Fruit fly (Drosophila melanogaster) whole organism, prepupa: ENCODE measurements around the gene Pi3K21B.
A peak's percentile ranks its signal among the peaks of the same experiment; 100 is the strongest.

Experiments used
- Blimp-1 ChIP-seq: fragments of 200-800 bp; sonication (Bioruptor generic); optimal IDR thresholded peaks from 3 replicates; lab custom pipeline; 2017; ENCODE audit warnings: missing biosample characterization, missing genetic modification characterization, mild to moderate bottlenecking, moderate library complexity, missing genetic modification reagents
- CG10631 ChIP-seq: fragments of 200-800 bp; sonication (Bioruptor generic); optimal IDR thresholded peaks from 2 replicates; lab custom pipeline; 2016; ENCODE audit warnings: missing biosample characterization, missing genetic modification characterization
- CG10669 ChIP-seq: fragments of 200-800 bp; sonication (Bioruptor generic); optimal IDR thresholded peaks from 3 replicates; lab custom pipeline; 2018; ENCODE audit warnings: missing biosample characterization, mild to moderate bottlenecking, missing genetic modification characterization, moderate library complexity
- CG11294 ChIP-seq: fragments of 200-800 bp; sonication (Bioruptor generic); IDR thresholded peaks from 2 replicates; pipeline ENCODE4 v1.3.6; 2022; ENCODE audit warnings: missing biosample characterization, missing genetic modification characterization
- CG11902 ChIP-seq: fragments of 200-800 bp; sonication (Bioruptor generic); optimal IDR thresholded peaks from 3 replicates; lab custom pipeline; 2016; ENCODE audit warnings: missing biosample characterization, missing genetic modification characterization
- CG15336 ChIP-seq: fragments of 200-800 bp; sonication (Bioruptor generic); IDR thresholded peaks from 2 replicates; pipeline ENCODE4 v1.3.6; 2022; ENCODE audit warnings: missing biosample characterization, missing genetic modification characterization
- CG1621 ChIP-seq: fragments of 200-800 bp; sonication (Bioruptor generic); optimal IDR thresholded peaks from 3 replicates; lab custom pipeline; 2018; ENCODE audit warnings: missing biosample characterization, mild to moderate bottlenecking, missing genetic modification characterization
- CG16779 ChIP-seq: fragments of 200-800 bp; sonication (Bioruptor generic); optimal IDR thresholded peaks from 3 replicates; lab custom pipeline; 2017; ENCODE audit warnings: missing biosample characterization, mild to moderate bottlenecking, missing genetic modification characterization
- CG3032 ChIP-seq: fragments of 200-800 bp; optimal IDR thresholded peaks from 2 replicates; lab custom pipeline; 2019; ENCODE audit warnings: missing biosample characterization, mild to moderate bottlenecking, missing genetic modification characterization, moderate library complexity
- CG31627 ChIP-seq: fragments of 200-800 bp; sonication (Bioruptor generic); optimal IDR thresholded peaks from 3 replicates; lab custom pipeline; 2016; ENCODE audit warnings: missing biosample characterization, missing genetic modification characterization
- CG32006 ChIP-seq: fragments of 200-800 bp; sonication (Bioruptor generic); optimal IDR thresholded peaks from 3 replicates; lab custom pipeline; 2017; ENCODE audit warnings: missing biosample characterization, mild to moderate bottlenecking, missing genetic modification characterization
- CG3919 ChIP-seq: fragments of 200-800 bp; sonication (Bioruptor generic); optimal IDR thresholded peaks from 3 replicates; lab custom pipeline; 2016; ENCODE audit warnings: missing biosample characterization, missing genetic modification characterization
- CG4318 ChIP-seq: fragments of 200-800 bp; sonication (Bioruptor generic); optimal IDR thresholded peaks from 3 replicates; lab custom pipeline; 2017; ENCODE audit warnings: missing biosample characterization, mild to moderate bottlenecking, missing genetic modification characterization
- CG6163 ChIP-seq: fragments of 200-800 bp; sonication (Bioruptor generic); IDR thresholded peaks from 3 replicates; pipeline ENCODE4 v1.3.6; 2022; ENCODE audit warnings: missing biosample characterization, missing genetic modification characterization
- CG6276 ChIP-seq: fragments of 200-800 bp; sonication (Bioruptor generic); optimal IDR thresholded peaks from 2 replicates; lab custom pipeline; 2017; ENCODE audit warnings: missing biosample characterization, mild to moderate bottlenecking, missing genetic modification characterization
- CG6792 ChIP-seq: fragments of 200-800 bp; sonication (Bioruptor generic); optimal IDR thresholded peaks from 3 replicates; lab custom pipeline; 2016; ENCODE audit warnings: missing biosample characterization, missing genetic modification characterization
- CG6808 ChIP-seq: fragments of 200-800 bp; sonication (Bioruptor generic); optimal IDR thresholded peaks from 3 replicates; lab custom pipeline; 2017; ENCODE audit warnings: missing biosample characterization, missing genetic modification characterization, mild to moderate bottlenecking, moderate library complexity, missing genetic modification reagents
- CG6854 ChIP-seq: fragments of 200-800 bp; sonication (Bioruptor generic); optimal IDR thresholded peaks from 2 replicates; lab custom pipeline; 2017; ENCODE audit warnings: missing biosample characterization, mild to moderate bottlenecking, missing genetic modification characterization
- CG7368 ChIP-seq: fragments of 200-800 bp; sonication (Bioruptor generic); optimal IDR thresholded peaks from 3 replicates; lab custom pipeline; 2016; ENCODE audit warnings: missing biosample characterization, missing genetic modification characterization
- CG8119 ChIP-seq: fragments of 200-800 bp; sonication (Bioruptor generic); IDR thresholded peaks from 3 replicates; pipeline ENCODE4 v1.3.6; 2022; ENCODE audit warnings: missing biosample characterization, missing genetic modification characterization
- CG8319 ChIP-seq: fragments of 200-800 bp; sonication (Bioruptor generic); optimal IDR thresholded peaks from 3 replicates; lab custom pipeline; 2016; ENCODE audit warnings: missing biosample characterization, missing genetic modification characterization
- CG9139 ChIP-seq: fragments of 200-800 bp; sonication (Bioruptor generic); optimal IDR thresholded peaks from 3 replicates; lab custom pipeline; 2017; ENCODE audit warnings: missing biosample characterization, mild to moderate bottlenecking, missing genetic modification characterization
- Eip75B ChIP-seq: fragments of 200-800 bp; sonication (Bioruptor generic); optimal IDR thresholded peaks from 3 replicates; lab custom pipeline; 2016; ENCODE audit warnings: missing biosample characterization, missing genetic modification characterization
- Eip78C ChIP-seq: fragments of 200-800 bp; sonication (Bioruptor generic); peaks from one replicate; lab custom pipeline; 2016; ENCODE audit warnings: missing biosample characterization, missing genetic modification characterization
- Eip93F ChIP-seq: fragments of 200-800 bp; sonication (Bioruptor generic); optimal IDR thresholded peaks from 2 replicates; lab custom pipeline; 2016; ENCODE audit warnings: missing biosample characterization, mild to moderate bottlenecking, missing genetic modification characterization
- Ets21C ChIP-seq: fragments of 200-800 bp; sonication (Bioruptor generic); optimal IDR thresholded peaks from 3 replicates; lab custom pipeline; 2016; ENCODE audit warnings: missing biosample characterization, missing genetic modification characterization
- Ets96B ChIP-seq: fragments of 200-800 bp; optimal IDR thresholded peaks from 2 replicates; lab custom pipeline; 2019; ENCODE audit warnings: missing biosample characterization, mild to moderate bottlenecking, missing genetic modification characterization, moderate library complexity
- Gug ChIP-seq: fragments of 200-800 bp; sonication (Bioruptor generic); IDR thresholded peaks from 2 replicates; pipeline ENCODE4 v1.3.6; 2022; ENCODE audit warnings: missing biosample characterization, missing genetic modification characterization
- Hr38 ChIP-seq: sonication (Bioruptor generic); optimal IDR thresholded peaks from 2 replicates; lab custom pipeline; 2016; ENCODE audit warnings: missing biosample characterization, missing genetic modification characterization
- Hr39 ChIP-seq: fragments of 200-800 bp; sonication (Bioruptor generic); optimal IDR thresholded peaks from 2 replicates; lab custom pipeline; 2016; ENCODE audit warnings: missing biosample characterization, missing genetic modification characterization
- OdsH ChIP-seq: fragments of 200-800 bp; sonication (Bioruptor generic); optimal IDR thresholded peaks from 3 replicates; lab custom pipeline; 2016; ENCODE audit warnings: missing biosample characterization, missing genetic modification characterization
- Sox102F ChIP-seq: fragments of 200-800 bp; sonication (Bioruptor generic); optimal IDR thresholded peaks from 2 replicates; lab custom pipeline; 2016; ENCODE audit warnings: missing biosample characterization, mild to moderate bottlenecking, missing genetic modification characterization
- Sox14 ChIP-seq: fragments of 200-800 bp; sonication (Bioruptor generic); optimal IDR thresholded peaks from 3 replicates; lab custom pipeline; 2016; ENCODE audit warnings: missing biosample characterization, missing genetic modification characterization
- acj6 ChIP-seq: fragments of 200-800 bp; sonication (Bioruptor generic); optimal IDR thresholded peaks from 3 replicates; lab custom pipeline; 2016; ENCODE audit warnings: missing biosample characterization, missing genetic modification characterization
- dac ChIP-seq: fragments of 200-800 bp; sonication (Bioruptor generic); optimal IDR thresholded peaks from 2 replicates; lab custom pipeline; 2017; ENCODE audit warnings: missing biosample characterization, mild to moderate bottlenecking, missing genetic modification characterization
- dsx ChIP-seq: fragments of 200-800 bp; optimal IDR thresholded peaks from 3 replicates; lab custom pipeline; 2019; ENCODE audit warnings: missing biosample characterization, mild to moderate bottlenecking, missing genetic modification characterization, moderate library complexity; ENCODE audit not compliant: poor library complexity, severe bottlenecking
- eg ChIP-seq: fragments of 200-800 bp; sonication (Bioruptor generic); IDR thresholded peaks from 3 replicates; pipeline ENCODE4 v1.3.6; 2022; ENCODE audit warnings: missing biosample characterization, missing genetic modification characterization
- esn ChIP-seq: fragments of 200-800 bp; sonication (Bioruptor generic); optimal IDR thresholded peaks from 2 replicates; lab custom pipeline; 2016; ENCODE audit warnings: missing biosample characterization, mild to moderate bottlenecking, missing genetic modification characterization, moderate library complexity
- fkh ChIP-seq: fragments of 200-800 bp; sonication (Bioruptor generic); optimal IDR thresholded peaks from 3 replicates; lab custom pipeline; 2017; ENCODE audit warnings: missing biosample characterization, mild to moderate bottlenecking, missing genetic modification characterization, moderate library complexity
- lz ChIP-seq: fragments of 200-800 bp; sonication (Bioruptor generic); optimal IDR thresholded peaks from 3 replicates; lab custom pipeline; 2016; ENCODE audit warnings: missing biosample characterization, missing genetic modification characterization
- pdm3 ChIP-seq: fragments of 200-800 bp; sonication (Bioruptor generic); optimal IDR thresholded peaks from 3 replicates; lab custom pipeline; 2016; ENCODE audit warnings: missing biosample characterization, missing genetic modification characterization
- spab ChIP-seq: fragments of 200-800 bp; sonication (Bioruptor generic); optimal IDR thresholded peaks from 2 replicates; lab custom pipeline; 2017; ENCODE audit warnings: missing biosample characterization, mild to moderate bottlenecking, missing genetic modification characterization, missing genetic modification reagents
- ss ChIP-seq, 2 experiments: fragments of 200-800 bp; sonication (Bioruptor generic); optimal IDR thresholded peaks; 2 replicates in 1 of 2; 3 replicates in 1 of 2; lab custom pipeline; 2017 to 2018; ENCODE audit warnings: mild to moderate bottlenecking in 2 of 2, missing biosample characterization in 2 of 2, missing genetic modification characterization in 2 of 2, moderate library complexity in 1 of 2
- svp ChIP-seq: fragments of 200-800 bp; sonication (Bioruptor generic); peaks from one replicate; lab custom pipeline; 2016; ENCODE audit warnings: missing biosample characterization, missing genetic modification characterization
- vri ChIP-seq: fragments of 200-800 bp; sonication (Bioruptor generic); optimal IDR thresholded peaks from 3 replicates; lab custom pipeline; 2016; ENCODE audit warnings: missing biosample characterization, mild to moderate bottlenecking, missing genetic modification characterization

The Pi3K21B gene

DNA sequence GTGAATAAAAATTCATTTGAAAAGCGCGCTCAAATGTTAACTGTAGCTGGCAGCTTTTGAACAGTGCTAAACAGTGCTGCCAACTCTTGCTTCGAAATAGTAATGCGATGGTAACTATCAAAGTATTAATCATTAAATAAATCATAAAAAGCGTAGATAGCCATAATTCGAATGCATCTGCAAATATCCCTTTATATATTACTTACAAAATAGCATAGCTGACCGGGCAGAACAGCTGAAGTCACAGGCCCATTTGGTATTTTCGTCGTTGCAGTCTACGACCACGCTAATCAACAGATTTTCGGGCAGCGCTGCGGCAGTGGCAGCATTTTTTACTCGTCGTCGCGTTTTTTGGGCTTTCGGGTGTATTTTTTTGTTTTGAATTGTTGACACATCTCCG, 8.0 kb downstream of the Pi3K21B start, which contains the start of gene Plc21C (continued):
- TF ChIP-seq Blimp-1 (GFP tag; lab: Kevin White, UChicago) (no peak), CG6854 (GFP tag; lab: Kevin White, UChicago) (no peak), Eip93F (GFP tag; lab: Kevin White, UChicago) (peak; percentile 45), vri (GFP tag; lab: Kevin White, UChicago) (no peak), fkh (GFP tag; lab: Kevin White, UChicago) (no peak), svp (GFP tag; lab: Kevin White, UChicago) (peak; percentile 76), Eip75B (GFP tag; lab: Kevin White, UChicago) (peak; percentile 57), CG15336 (GFP tag; lab: Robert Waterston, UW) (no peak), spab (GFP tag; lab: Kevin White, UChicago) (no peak), Ets96B (tag; lab: Kevin White, UChicago) (peak; percentile 2), ss (GFP tag; optimal IDR thresholded peaks at IDR 0.05; lab: Kevin White, UChicago) (no peak), dsx (GFP tag; lab: Kevin White, UChicago) (peak; percentile 29), CG9139 (no peak), CG3919 (peak; percentile 37), Hr38 (GFP tag; lab: Kevin White, UChicago) (no peak), OdsH (GFP tag; lab: Kevin White, UChicago) (peak; percentile 29), CG11294 (GFP tag; lab: Robert Waterston, UW) (no peak), Sox14 (GFP tag; lab: Kevin White, UChicago) (peak; percentile 67), CG11902 (GFP tag; lab: Kevin White, UChicago) (peak; percentile 2), eg (no peak), CG10631 (GFP tag; lab: Kevin White, UChicago) (peak; percentile 34), CG6163 (GFP tag; lab: Robert Waterston, UW) (no peak), CG6808 (GFP tag; lab: Kevin White, UChicago) (peak; percentile 91), CG10669 (GFP tag; lab: Kevin White, UChicago) (no peak), CG3032 (peak; percentile 32), Hr39 (GFP tag; lab: Kevin White, UChicago) (peak; percentile 55), CG4318 (GFP tag; lab: Kevin White, UChicago) (no peak), CG16779 (peak; percentile 34), CG31627 (GFP tag; lab: Kevin White, UChicago) (peak; percentile 61), Sox102F (GFP tag; lab: Kevin White, UChicago) (peak; percentile 33), CG6792 (no peak), Gug (GFP tag; lab: Robert Waterston, UW) (no peak), CG32006 (GFP tag; lab: Kevin White, UChicago) (no peak), CG8119 (GFP tag; lab: Robert Waterston, UW) (no peak), CG7368 (no peak), acj6 (peak; percentile 39)

DNA sequence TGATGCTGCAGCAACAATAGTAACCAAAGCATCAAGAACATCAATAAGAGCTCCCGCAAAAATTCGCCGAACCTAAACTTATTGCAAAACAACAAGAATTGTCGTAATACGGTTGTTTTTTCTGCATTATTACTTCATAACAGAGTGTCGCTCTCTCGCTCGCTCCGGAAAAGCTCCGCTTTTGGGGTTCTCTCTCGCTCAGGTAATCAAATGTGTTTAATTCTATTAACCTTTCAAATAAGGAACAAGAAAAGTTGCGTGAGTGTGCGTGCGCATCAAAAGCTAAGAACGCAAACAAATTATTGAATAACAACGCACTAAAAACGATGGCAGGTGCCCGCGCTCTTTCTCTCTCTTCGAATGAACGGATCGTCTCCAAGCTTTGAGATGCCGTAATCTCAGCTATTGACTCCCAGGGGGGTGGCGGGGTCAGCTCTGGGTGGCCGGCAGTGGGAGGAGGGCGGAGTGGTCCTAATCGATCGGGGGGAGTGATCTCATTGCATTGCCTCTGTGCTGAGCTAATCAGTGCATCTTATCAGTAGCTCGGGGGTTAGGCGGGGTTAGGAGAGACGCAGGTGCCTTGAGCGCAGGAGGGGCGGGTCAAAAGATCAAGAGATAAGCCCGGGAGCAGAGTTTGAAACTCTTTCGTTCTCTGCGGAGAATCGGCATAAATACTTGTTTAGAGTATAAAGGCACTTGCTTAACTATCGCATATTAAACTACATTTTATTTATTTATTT, 8.7 kb downstream of the Pi3K21B start:
- TF ChIP-seq CG6163 (GFP tag; lab: Robert Waterston, UW) (0 out of 3 replicates have a peak, but pooled peaks have one; percentile 12), svp (GFP tag; lab: Kevin White, UChicago) (peak; percentile 94), Gug (GFP tag; lab: Robert Waterston, UW) (peak; percentile 8; the same call in 1 of the 2 replicates), Eip75B (GFP tag; lab: Kevin White, UChicago) (no peak), eg (0 out of 3 replicates have a peak, but pooled peaks have one; percentile 8), CG9139 (no peak), CG31627 (GFP tag; lab: Kevin White, UChicago) (no peak), vri (GFP tag; lab: Kevin White, UChicago) (peak; percentile 61), fkh (GFP tag; lab: Kevin White, UChicago) (peak; percentile 24)

DNA sequence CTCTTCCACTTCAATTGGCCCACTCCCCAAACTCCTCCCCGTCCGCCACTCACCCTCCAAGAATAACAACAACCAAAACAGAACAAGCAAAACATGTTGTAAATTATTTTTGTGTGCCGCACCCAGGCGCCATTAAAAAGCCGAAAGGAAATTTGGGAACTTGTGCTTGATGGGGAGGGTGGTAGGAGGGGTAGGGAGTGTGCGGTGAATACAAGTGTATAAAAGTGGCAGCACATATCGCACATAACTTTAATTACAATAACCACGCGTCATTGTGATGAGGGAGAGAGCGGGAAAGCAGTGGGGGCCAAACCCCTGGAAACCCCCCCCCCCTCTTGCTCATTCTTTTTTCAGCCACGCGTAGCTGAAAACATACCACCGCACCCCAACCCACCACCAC, 9.4 kb downstream of the Pi3K21B start:
- no peak for TF ChIP-seq spab (GFP tag; lab: Kevin White, UChicago)
- no peak for TF ChIP-seq esn
- TF ChIP-seq Ets21C (GFP tag; lab: Kevin White, UChicago), result no peak
- TF ChIP-seq CG16779, result no peak
- TF ChIP-seq pdm3 (GFP tag; lab: Kevin White, UChicago), result no peak
- TF ChIP-seq CG8119 (GFP tag; lab: Robert Waterston, UW), result no peak
- TF ChIP-seq Eip75B (GFP tag; lab: Kevin White, UChicago), result no peak
- TF ChIP-seq CG1621, result no peak
- no peak for TF ChIP-seq CG3032
- no peak for TF ChIP-seq CG15336 (GFP tag; lab: Robert Waterston, UW)
- no peak for TF ChIP-seq lz (GFP tag; lab: Kevin White, UChicago)
- TF ChIP-seq CG8319 (GFP tag; lab: Kevin White, UChicago), result no peak
- no peak for TF ChIP-seq CG7368
- no peak for TF ChIP-seq dac (GFP tag; lab: Kevin White, UChicago)
- no peak for TF ChIP-seq Eip93F (GFP tag; lab: Kevin White, UChicago)
- no peak for TF ChIP-seq Hr39 (GFP tag; lab: Kevin White, UChicago)
- TF ChIP-seq CG3919, result no peak
- no peak for TF ChIP-seq CG6276 (GFP tag; lab: Kevin White, UChicago)
- TF ChIP-seq Eip78C (GFP tag; lab: Kevin White, UChicago), result no peak
